Worm (Caenorhabditis elegans): ENCODE results near the gene poml-4.

ce11 chrII:1579886-1580285 lies 39.2 kb downstream of the poml-4 start, which contains the start of gene math-38:
- no peak for TF ChIP-seq nhr-237 (tag; optimal IDR thresholded peaks at IDR 0.05)
- no peak for TF ChIP-seq mab-5 (tag; optimal IDR thresholded peaks at IDR 0.05)
- no peak for TF ChIP-seq snpc-4 (tag; optimal IDR thresholded peaks at IDR 0.05)
- no peak for TF ChIP-seq elt-1 (tag; optimal IDR thresholded peaks at IDR 0.05)
- TF ChIP-seq mbf-1 (tag; optimal IDR thresholded peaks at IDR 0.05): no peak
- no peak for TF ChIP-seq unc-62 (GFP tag; optimal IDR thresholded peaks at IDR 0.05)
- TF ChIP-seq egl-27 (tag; optimal IDR thresholded peaks at IDR 0.05): no peak
- no peak for TF ChIP-seq ama-1 (optimal IDR thresholded peaks at IDR 0.05)

Measured in whole organism, L2 larva.